Fruit fly (Drosophila melanogaster) Kc167 (cell line): ENCODE data around the gene CG3918.
"Not testable (repeated sequence)": the region's sequence is repeated elsewhere in the genome, so short reads cannot be mapped to it uniquely, and the experiment has no call there.

Source experiments
- Myc ChIP-seq: fragments of >200 bp; optimal IDR thresholded peaks from 2 replicates; lab custom pipeline; 2017; ENCODE audit warnings: missing external identifiers
- Sin3A ChIP-seq: fragments of >200 bp; optimal IDR thresholded peaks from 2 replicates; lab custom pipeline; 2018; ENCODE audit warnings: missing external identifiers
- h ChIP-seq: fragments of >200 bp; optimal IDR thresholded peaks from 3 replicates; lab custom pipeline; 2018; ENCODE audit warnings: missing external identifiers
- insv ChIP-seq: fragments of >200 bp; optimal IDR thresholded peaks from 3 replicates; lab custom pipeline; 2018; ENCODE audit warnings: missing external identifiers
- psq ChIP-seq: fragments of >200 bp; optimal IDR thresholded peaks from 2 replicates; lab custom pipeline; 2017; ENCODE audit warnings: missing external identifiers
- ttk ChIP-seq: sonication (Bioruptor generic); optimal IDR thresholded peaks from 2 replicates; lab custom pipeline; 2017; ENCODE audit warnings: missing external identifiers

CG3918 gene

dm6 chrX:6524217-6524616, at the start of gene CG3918, which contains the start of gene CG42340:
Gene CG3918, plus strand, starts transcription at chrX:6524464.
Gene CG42340, minus strand, starts transcription at chrX:6524323.
- TF ChIP-seq Sin3A (lab: Kevin White, UChicago) (no peak), ttk (lab: Kevin White, UChicago) (no peak), psq (lab: Kevin White, UChicago) (no peak), insv (lab: Kevin White, UChicago) (no peak), Myc (lab: Kevin White, UChicago) (no peak), h (lab: Kevin White, UChicago) (no peak)

- not testable (repeated sequence) for TF ChIP-seq Sin3A, Myc, psq (lab: Kevin White, UChicago)
Observed at dm6 chrX:6476867-6477266, 47.4 kb upstream of the CG3918 start, which contains the start of gene CG33666. Gene CG33666, minus strand, starts transcription at chrX:6476967.

- not testable (repeated sequence) for TF ChIP-seq Sin3A, Myc, insv (lab: Kevin White, UChicago)
Observed at dm6 chrX:6478749-6479148, 45.5 kb upstream of the CG3918 start, which contains the start of gene CG33665. Gene CG33665, minus strand, starts transcription at chrX:6478849.

- TF ChIP-seq h (lab: Kevin White, UChicago) (no peak), psq (lab: Kevin White, UChicago) (no peak), Sin3A (lab: Kevin White, UChicago) (no peak), Myc (lab: Kevin White, UChicago) (no peak), ttk (lab: Kevin White, UChicago) (no peak), insv (lab: Kevin White, UChicago) (no peak)
Observed at dm6 chrX:6513193-6513592, 11.1 kb upstream of the CG3918 start.

dm6 chrX:6527680-6528079, 3.4 kb downstream of the CG3918 start, which contains the start of gene CG3342:
Gene CG3342, minus strand, starts transcription at chrX:6527888.
- TF ChIP-seq insv (lab: Kevin White, UChicago) (no peak), Sin3A (lab: Kevin White, UChicago) (no peak), h (lab: Kevin White, UChicago) (no peak), ttk (lab: Kevin White, UChicago) (no peak), Myc (lab: Kevin White, UChicago) (no peak), psq (lab: Kevin White, UChicago) (no peak)

dm6 chrX:6528508-6528998, 4.3 kb downstream of the CG3918 start, which contains the start of gene Agxt:
Gene Agxt, plus strand, starts transcription at chrX:6528948.
- TF ChIP-seq insv (lab: Kevin White, UChicago) (no peak), psq (lab: Kevin White, UChicago) (no peak), h (lab: Kevin White, UChicago) (no peak), ttk (lab: Kevin White, UChicago) (no peak), Sin3A (lab: Kevin White, UChicago) (no peak), Myc (lab: Kevin White, UChicago) (no peak)

dm6 chrX:6529179-6529766, 5.0 kb downstream of the CG3918 start:
- TF ChIP-seq insv (lab: Kevin White, UChicago) = no peak
- no peak for TF ChIP-seq h (lab: Kevin White, UChicago)
- no peak for TF ChIP-seq ttk (lab: Kevin White, UChicago)

- TF ChIP-seq insv (lab: Kevin White, UChicago) = no peak
- TF ChIP-seq h (lab: Kevin White, UChicago) = no peak
- no peak for TF ChIP-seq ttk (lab: Kevin White, UChicago)
- no peak for TF ChIP-seq Sin3A (lab: Kevin White, UChicago)
- no peak for TF ChIP-seq psq (lab: Kevin White, UChicago)
- no peak for TF ChIP-seq Myc (lab: Kevin White, UChicago)
Observed at dm6 chrX:6533101-6533636, 8.9 kb downstream of the CG3918 start, which contains the start of gene RpL7A. Gene RpL7A, minus strand, starts transcription at chrX:6533348.

dm6 chrX:6533836-6534357, 9.6 kb downstream of the CG3918 start, which contains the start of gene dx:
Gene dx, plus strand, starts transcription at chrX:6533999.
- TF ChIP-seq ttk (lab: Kevin White, UChicago) (no peak), insv (lab: Kevin White, UChicago) (no peak), Sin3A (lab: Kevin White, UChicago) (no peak), psq (lab: Kevin White, UChicago) (no peak), Myc (lab: Kevin White, UChicago) (no peak), h (lab: Kevin White, UChicago) (no peak)

dm6 chrX:6540215-6540821, 16.1 kb downstream of the CG3918 start, which contains the start of gene CG34417:
Gene CG34417, plus strand, starts transcription at chrX:6540771.
- TF ChIP-seq h (lab: Kevin White, UChicago) (no peak), Myc (lab: Kevin White, UChicago) (no peak), ttk (lab: Kevin White, UChicago) (no peak), psq (lab: Kevin White, UChicago) (no peak), insv (lab: Kevin White, UChicago) (no peak), Sin3A (lab: Kevin White, UChicago) (no peak)

- TF ChIP-seq Sin3A (lab: Kevin White, UChicago) (no peak), psq (lab: Kevin White, UChicago) (no peak), Myc (lab: Kevin White, UChicago) (no peak), ttk (lab: Kevin White, UChicago) (no peak), h (lab: Kevin White, UChicago) (no peak), insv (lab: Kevin White, UChicago) (no peak)
Observed at dm6 chrX:6541277-6541676, 17.0 kb downstream of the CG3918 start.
